Fruit fly (Drosophila melanogaster) whole organism, embryonic: Measurements from ENCODE around the gene cindr.

Source experiments
- BEAF-32 ChIP-seq: fragments of 200-800 bp; sonication (Bioruptor generic); optimal IDR thresholded peaks from 3 replicates; lab custom pipeline; 2017; ENCODE audit warnings: missing biosample characterization, missing genetic modification characterization, mild to moderate bottlenecking, moderate library complexity, missing genetic modification reagents
- BtbVII ChIP-seq: fragments of 200-800 bp; sonication (Bioruptor generic); optimal IDR thresholded peaks from 3 replicates; lab custom pipeline; 2017; ENCODE audit warnings: missing biosample characterization, mild to moderate bottlenecking, missing genetic modification characterization
- CG10366 ChIP-seq: fragments of 200-800 bp; sonication (Bioruptor generic); IDR thresholded peaks from 2 replicates; pipeline ENCODE4 v1.3.6; 2022; ENCODE audit warnings: missing biosample characterization, missing genetic modification characterization
- CG11398 ChIP-seq: fragments of 200-800 bp; sonication (Bioruptor generic); optimal IDR thresholded peaks from 2 replicates; lab custom pipeline; 2016; ENCODE audit warnings: missing biosample characterization, missing genetic modification characterization
- CG11695 ChIP-seq: fragments of 200-800 bp; sonication (Bioruptor generic); IDR thresholded peaks from 3 replicates; pipeline ENCODE4 v1.3.6; 2022; ENCODE audit warnings: missing biosample characterization, missing genetic modification characterization
- CG13287 ChIP-seq: fragments of 200-800 bp; sonication (Bioruptor generic); IDR thresholded peaks from 2 replicates; pipeline ENCODE4 v1.3.6; 2022; ENCODE audit warnings: missing biosample characterization, missing genetic modification characterization; ENCODE audit not compliant: partially characterized antibody
- CG1647 ChIP-seq: fragments of 200-800 bp; sonication (Bioruptor generic); optimal IDR thresholded peaks from 3 replicates; lab custom pipeline; 2016; ENCODE audit warnings: missing biosample characterization, missing genetic modification characterization
- CG17186 ChIP-seq: fragments of 200-800 bp; sonication (Bioruptor generic); optimal IDR thresholded peaks from 3 replicates; lab custom pipeline; 2017; ENCODE audit warnings: missing biosample characterization, missing genetic modification reagents, missing genetic modification characterization
- CG17912 ChIP-seq: fragments of 200-800 bp; sonication (Bioruptor generic); optimal IDR thresholded peaks from 2 replicates; lab custom pipeline; 2018; ENCODE audit warnings: missing biosample characterization, mild to moderate bottlenecking, missing genetic modification characterization
- CG18262 ChIP-seq: fragments of 200-800 bp; optimal IDR thresholded peaks from 3 replicates; lab custom pipeline; 2019; ENCODE audit warnings: missing biosample characterization, mild to moderate bottlenecking, missing genetic modification characterization, moderate library complexity
- CG2199 ChIP-seq: fragments of 200-800 bp; sonication (Bioruptor generic); IDR thresholded peaks from 3 replicates; pipeline ENCODE4 v1.3.6; 2022; ENCODE audit warnings: missing biosample characterization, missing genetic modification characterization
- CG30020 ChIP-seq: fragments of 200-800 bp; optimal IDR thresholded peaks from 2 replicates; lab custom pipeline; 2019; ENCODE audit warnings: missing biosample characterization, mild to moderate bottlenecking, missing genetic modification characterization, moderate library complexity
- CG31224 ChIP-seq: fragments of 200-800 bp; sonication (Bioruptor generic); IDR thresholded peaks from 2 replicates; pipeline ENCODE4 v1.3.6; 2022; ENCODE audit warnings: missing biosample characterization, missing genetic modification characterization
- CG3163 ChIP-seq: fragments of 200-800 bp; sonication (Bioruptor generic); optimal IDR thresholded peaks from 3 replicates; lab custom pipeline; 2016; ENCODE audit warnings: missing biosample characterization, missing genetic modification characterization
- CG3838 ChIP-seq: fragments of 200-800 bp; sonication (Bioruptor generic); optimal IDR thresholded peaks from 3 replicates; lab custom pipeline; 2016; ENCODE audit warnings: missing biosample characterization, missing genetic modification characterization
- CG5180 ChIP-seq: fragments of 200-800 bp; sonication (Bioruptor generic); optimal IDR thresholded peaks from 3 replicates; lab custom pipeline; 2017; ENCODE audit warnings: missing biosample characterization, missing genetic modification characterization, mild to moderate bottlenecking, moderate library complexity, missing genetic modification reagents
- CG7745 ChIP-seq: fragments of 200-800 bp; sonication (Bioruptor generic); optimal IDR thresholded peaks from 2 replicates; lab custom pipeline; 2018; ENCODE audit warnings: missing biosample characterization, mild to moderate bottlenecking, missing genetic modification characterization, moderate library complexity
- CG7839 ChIP-seq: fragments of 200-800 bp; sonication (Bioruptor generic); optimal IDR thresholded peaks from 3 replicates; lab custom pipeline; 2018; ENCODE audit warnings: missing biosample characterization, mild to moderate bottlenecking, missing genetic modification characterization, moderate library complexity
- CG7987 ChIP-seq: fragments of 200-800 bp; sonication (Bioruptor generic); optimal IDR thresholded peaks from 2 replicates; lab custom pipeline; 2018; ENCODE audit warnings: missing biosample characterization, mild to moderate bottlenecking, missing genetic modification characterization, moderate library complexity
- CG9797 ChIP-seq: fragments of 200-800 bp; sonication (Bioruptor generic); optimal IDR thresholded peaks from 3 replicates; lab custom pipeline; 2018; ENCODE audit warnings: missing biosample characterization, mild to moderate bottlenecking, missing genetic modification characterization
- Dek ChIP-seq: fragments of 200-800 bp; sonication (Bioruptor generic); optimal IDR thresholded peaks from 3 replicates; lab custom pipeline; 2019; ENCODE audit warnings: missing biosample characterization, mild to moderate bottlenecking, missing genetic modification characterization, moderate library complexity
- Gsc ChIP-seq: fragments of 200-800 bp; sonication (Bioruptor generic); IDR thresholded peaks from 2 replicates; pipeline ENCODE4 v1.3.6; 2022; ENCODE audit warnings: missing biosample characterization, missing genetic modification characterization
- HLH4C ChIP-seq: fragments of 200-800 bp; sonication (Bioruptor generic); IDR thresholded peaks from 3 replicates; pipeline ENCODE4 v1.3.6; 2022; ENCODE audit warnings: missing biosample characterization, missing genetic modification characterization; ENCODE audit not compliant: partially characterized antibody
- HLHmδ ChIP-seq: fragments of 200-800 bp; sonication (Bioruptor generic); optimal IDR thresholded peaks from 2 replicates; lab custom pipeline; 2018; ENCODE audit warnings: missing biosample characterization, mild to moderate bottlenecking, missing genetic modification characterization, moderate library complexity
- Hr51 ChIP-seq, 2 experiments: fragments of 200-800 bp; sonication (Bioruptor generic); optimal IDR thresholded peaks; 2 replicates in 1 of 2; 3 replicates in 1 of 2; lab custom pipeline; 2016 to 2018; ENCODE audit warnings: missing biosample characterization in 2 of 2, missing genetic modification characterization in 2 of 2, mild to moderate bottlenecking in 1 of 2, moderate library complexity in 1 of 2
- Jarid2 ChIP-seq: fragments of 200-800 bp; sonication (Bioruptor generic); optimal IDR thresholded peaks from 3 replicates; lab custom pipeline; 2017; ENCODE audit warnings: mild to moderate bottlenecking, missing biosample characterization, missing genetic modification reagents, missing genetic modification characterization
- Kr ChIP-seq: fragments of 200-800 bp; sonication (Bioruptor generic); optimal IDR thresholded peaks from 2 replicates; lab custom pipeline; 2017; ENCODE audit warnings: missing biosample characterization, mild to moderate bottlenecking, missing genetic modification characterization
- Lhr ChIP-seq: fragments of 200-800 bp; sonication (Bioruptor generic); optimal IDR thresholded peaks from 3 replicates; lab custom pipeline; 2017; ENCODE audit warnings: mild to moderate bottlenecking, missing biosample characterization, missing genetic modification reagents, missing genetic modification characterization
- Lim3 ChIP-seq: fragments of 200-800 bp; sonication (Bioruptor generic); IDR thresholded peaks from 2 replicates; pipeline ENCODE4 v1.3.6; 2022; ENCODE audit warnings: missing biosample characterization, missing genetic modification characterization
- Med ChIP-seq: fragments of 200-800 bp; sonication (Bioruptor generic); peaks from one replicate; lab custom pipeline; 2016; ENCODE audit warnings: missing biosample characterization, missing genetic modification characterization, mild to moderate bottlenecking, inconsistent platforms, moderate library complexity
- Oaz ChIP-seq: fragments of 200-800 bp; sonication (Bioruptor generic); IDR thresholded peaks from 2 replicates; pipeline ENCODE4 v1.3.6; 2022; ENCODE audit warnings: missing biosample characterization, missing genetic modification characterization
- Spps ChIP-seq: fragments of 200-800 bp; sonication (Bioruptor generic); optimal IDR thresholded peaks from 2 replicates; lab custom pipeline; 2018; ENCODE audit warnings: missing biosample characterization, mild to moderate bottlenecking, missing genetic modification characterization
- Vsx1 ChIP-seq: fragments of 200-800 bp; sonication (Bioruptor generic); optimal IDR thresholded peaks from 2 replicates; lab custom pipeline; 2017; ENCODE audit warnings: missing biosample characterization, mild to moderate bottlenecking, missing genetic modification characterization, missing genetic modification reagents
- ato ChIP-seq: fragments of 200-800 bp; sonication (Bioruptor generic); IDR thresholded peaks from 2 replicates; pipeline ENCODE4 v1.3.6; 2022; ENCODE audit warnings: missing biosample characterization, missing genetic modification characterization; ENCODE audit not compliant: partially characterized antibody
- chif ChIP-seq, 2 experiments: fragments of 200-800 bp; sonication (Bioruptor generic); optimal IDR thresholded peaks; 3 replicates each; lab custom pipeline; 2016; ENCODE audit warnings: missing biosample characterization in 2 of 2, missing genetic modification characterization in 2 of 2
- eve ChIP-seq, 2 experiments: fragments of >200 bp; optimal IDR thresholded peaks; 2 replicates each; lab custom pipeline; 2017; ENCODE audit warnings: missing biosample characterization in 2 of 2, missing genetic modification characterization in 2 of 2
- grn ChIP-seq: fragments of 200-800 bp; sonication (Bioruptor generic); optimal IDR thresholded peaks from 3 replicates; lab custom pipeline; 2017; ENCODE audit warnings: missing biosample characterization, missing genetic modification characterization
- inv ChIP-seq: fragments of 200-800 bp; sonication (Bioruptor generic); IDR thresholded peaks from 2 replicates; pipeline ENCODE4 v1.3.6; 2022; ENCODE audit warnings: missing biosample characterization, missing genetic modification characterization; ENCODE audit not compliant: partially characterized antibody
- jigr1 ChIP-seq: fragments of 200-800 bp; sonication (Bioruptor generic); IDR thresholded peaks from 3 replicates; pipeline ENCODE4 v1.3.6; 2022; ENCODE audit warnings: missing biosample characterization, missing genetic modification characterization
- klu ChIP-seq: fragments of 200-800 bp; sonication (Bioruptor generic); IDR thresholded peaks from 2 replicates; pipeline ENCODE4 v1.3.6; 2022; ENCODE audit warnings: missing biosample characterization, missing genetic modification characterization
- kni ChIP-seq: fragments of 200-800 bp; sonication (Bioruptor generic); optimal IDR thresholded peaks from 3 replicates; lab custom pipeline; 2017; ENCODE audit warnings: mild to moderate bottlenecking, missing biosample characterization, missing genetic modification reagents, missing genetic modification characterization
- mld ChIP-seq: fragments of 200-800 bp; sonication (Bioruptor generic); IDR thresholded peaks from 3 replicates; pipeline ENCODE4 v1.3.6; 2022; ENCODE audit warnings: missing biosample characterization, missing genetic modification characterization; ENCODE audit not compliant: partially characterized antibody
- sna ChIP-seq: fragments of 200-800 bp; sonication (Bioruptor generic); IDR thresholded peaks from 2 replicates; pipeline ENCODE4 v1.3.6; 2022; ENCODE audit warnings: missing biosample characterization, missing genetic modification characterization; ENCODE audit not compliant: partially characterized antibody
- so ChIP-seq: fragments of 200-800 bp; sonication (Bioruptor generic); IDR thresholded peaks from 3 replicates; pipeline ENCODE4 v1.3.6; 2022; ENCODE audit warnings: missing biosample characterization, missing genetic modification characterization
- sob ChIP-seq: fragments of 200-800 bp; sonication (Bioruptor generic); IDR thresholded peaks from 2 replicates; pipeline ENCODE4 v1.3.6; 2022; ENCODE audit warnings: missing biosample characterization, missing genetic modification characterization
- sr ChIP-seq: fragments of 200-800 bp; sonication (Bioruptor generic); IDR thresholded peaks from 3 replicates; pipeline ENCODE4 v1.3.6; 2022; ENCODE audit warnings: missing biosample characterization, missing genetic modification characterization
- tgo ChIP-seq: fragments of 200-800 bp; sonication (Bioruptor generic); IDR thresholded peaks from 3 replicates; pipeline ENCODE4 v1.3.6; 2022; ENCODE audit warnings: missing biosample characterization, missing genetic modification characterization
- zfh1 ChIP-seq: fragments of 200-800 bp; sonication (Bioruptor generic); IDR thresholded peaks from 3 replicates; pipeline ENCODE4 v1.3.6; 2022; ENCODE audit warnings: missing biosample characterization, missing genetic modification characterization

cindr gene

DNA sequence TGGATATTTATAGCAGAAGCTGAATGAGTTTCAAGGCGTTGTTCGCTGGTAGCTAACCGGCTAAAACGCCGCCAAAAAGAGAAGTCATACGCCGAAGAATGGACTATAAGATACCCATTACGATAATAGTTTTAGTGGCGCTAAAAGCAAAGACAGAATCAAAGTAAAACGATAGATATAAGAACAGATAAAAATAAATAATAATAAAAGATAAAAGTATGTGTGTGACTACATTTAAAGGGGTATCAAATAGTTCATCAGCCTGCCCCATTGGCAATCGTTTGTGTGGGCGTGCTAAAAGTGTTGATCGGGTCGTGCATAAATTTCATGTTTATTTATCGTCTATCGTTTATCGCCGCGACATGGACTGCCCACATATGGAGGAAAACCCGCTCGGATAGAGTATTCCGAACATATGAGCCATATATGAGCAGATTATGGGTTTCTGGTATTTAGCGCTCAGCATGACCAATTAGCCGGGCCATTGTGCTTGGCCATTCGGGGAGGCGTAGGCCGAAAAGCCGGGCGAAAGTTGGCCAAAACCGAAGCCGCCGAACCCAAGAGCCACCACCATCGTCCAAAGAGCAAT, 11.0 kb upstream of the cindr start (continued):
- no peak for TF ChIP-seq kni
- no peak for TF ChIP-seq BtbVII
- peak; percentile 67 for TF ChIP-seq CG10366 (GFP tag; lab: Robert Waterston, UW)
- TF ChIP-seq CG7839 (tag; lab: Kevin White, UChicago) = peak; percentile 81
- no peak for TF ChIP-seq CG1647 (GFP tag; lab: Kevin White, UChicago)
- no peak for TF ChIP-seq eve (GFP tag; optimal IDR thresholded peaks at IDR 0.05; lab: Kevin White, UChicago)
- peak in 1 of 2 experiments; percentile 79 for TF ChIP-seq Hr51 (GFP tag; optimal IDR thresholded peaks at IDR 0.05; lab: Kevin White, UChicago)
- TF ChIP-seq CG9797 (GFP tag; lab: Kevin White, UChicago) = no peak
- no peak for TF ChIP-seq CG5180 (GFP tag; lab: Kevin White, UChicago)
- no peak for TF ChIP-seq BEAF-32 (GFP tag; lab: Kevin White, UChicago)
- peak; percentile 65 for TF ChIP-seq Dek (tag; lab: Kevin White, UChicago)
- TF ChIP-seq Lim3 (GFP tag; lab: Robert Waterston, UW) = no peak
- TF ChIP-seq inv (GFP tag; lab: Robert Waterston, UW) = 0 out of 2 replicates have a peak, but pooled peaks have one; percentile 17
- peak; percentile 85 for TF ChIP-seq Med (GFP tag; lab: Kevin White, UChicago)
- TF ChIP-seq CG7987 (GFP tag; lab: Kevin White, UChicago) = no peak
- no peak for TF ChIP-seq CG3838 (GFP tag; lab: Kevin White, UChicago)
- peak; percentile 49; the same call in 1 of the 2 replicates for TF ChIP-seq Oaz (GFP tag; lab: Robert Waterston, UW)
- no peak for TF ChIP-seq Kr (GFP tag; lab: Kevin White, UChicago)
- TF ChIP-seq Lhr (GFP tag; lab: Kevin White, UChicago) = no peak
- TF ChIP-seq tgo (GFP tag; lab: Robert Waterston, UW) = peak; percentile 76
- TF ChIP-seq sna (GFP tag; lab: Robert Waterston, UW) = no peak
- TF ChIP-seq CG7745 (tag; lab: Kevin White, UChicago) = no peak
- TF ChIP-seq CG18262 = peak; percentile 59
- peak; percentile 82; the same call in 2 of the 3 replicates for TF ChIP-seq so (GFP tag; lab: Robert Waterston, UW)
- TF ChIP-seq CG31224 = peak; percentile 61; the same call in 1 of the 2 replicates
- TF ChIP-seq CG13287 (GFP tag; lab: Robert Waterston, UW) = peak; percentile 10; the same call in 1 of the 2 replicates
- TF ChIP-seq Jarid2 (GFP tag; lab: Kevin White, UChicago) = peak; percentile 8
- TF ChIP-seq ato (GFP tag; lab: Robert Waterston, UW) = no peak
- 0 out of 3 replicates have a peak, but pooled peaks have one; percentile 25 for TF ChIP-seq jigr1 (GFP tag; lab: Robert Waterston, UW)
- TF ChIP-seq CG30020 (tag; lab: Kevin White, UChicago) = no peak
- no peak for TF ChIP-seq Spps (tag; lab: Kevin White, UChicago)
- TF ChIP-seq sob (GFP tag; lab: Robert Waterston, UW) = peak; percentile 79
- no peak for TF ChIP-seq CG3163
- TF ChIP-seq CG11398 (GFP tag; lab: Kevin White, UChicago) = no peak
- TF ChIP-seq klu (GFP tag; lab: Robert Waterston, UW) = peak; percentile 63
- peak; percentile 53 for TF ChIP-seq Vsx1 (GFP tag; lab: Kevin White, UChicago)
- no peak for TF ChIP-seq CG2199 (GFP tag; lab: Robert Waterston, UW)
- no peak for TF ChIP-seq CG17912 (GFP tag; lab: Kevin White, UChicago)
- TF ChIP-seq HLH4C = peak; percentile 74; the same call in 2 of the 3 replicates
- no peak for TF ChIP-seq HLHmδ (GFP tag; lab: Kevin White, UChicago)
- no peak for TF ChIP-seq mld (GFP tag; lab: Robert Waterston, UW)
- TF ChIP-seq sr (GFP tag; lab: Robert Waterston, UW) = peak; percentile 79
- peak; percentile 68; the same call in 2 of the 3 replicates for TF ChIP-seq zfh1 (GFP tag; lab: Robert Waterston, UW)
- no peak for TF ChIP-seq grn (GFP tag; lab: Kevin White, UChicago)
- TF ChIP-seq Gsc (GFP tag; lab: Robert Waterston, UW) = no peak
- peak; percentile 62; the same call in 2 of the 3 replicates for TF ChIP-seq CG11695 (GFP tag; lab: Robert Waterston, UW)
- no peak for TF ChIP-seq chif (GFP tag; optimal IDR thresholded peaks at IDR 0.05; lab: Kevin White, UChicago)
- no peak for TF ChIP-seq CG17186 (GFP tag; lab: Kevin White, UChicago)
